Worm (Caenorhabditis elegans) whole organism, L4 larva: Measurements from ENCODE around the gene F10E7.6.

Source experiments
- Y75B8A.6 ChIP-seq: fragments of 200-800 bp; sonication (Bioruptor generic); IDR thresholded peaks from 2 replicates; pipeline ENCODE4 v1.3.6; 2022; ENCODE audit warnings: missing genetic modification reagents, missing genetic modification characterization, missing compliant biosample characterization
- jun-1 ChIP-seq: fragments of 150-350 bp; optimal IDR thresholded peaks from 2 replicates; lab custom pipeline; 2014; ENCODE audit warnings: missing biosample characterization, missing genetic modification reagents, missing genetic modification characterization
- mes-2 ChIP-seq: sonication (generic microtip); optimal IDR thresholded peaks from 2 replicates; lab custom pipeline; 2016; ENCODE audit warnings: missing genotype, mild to moderate bottlenecking, missing genetic modification characterization, missing compliant biosample characterization; ENCODE audit not compliant: poor library complexity, severe bottlenecking
- nhr-25 ChIP-seq: sonication (generic microtip); optimal IDR thresholded peaks from 2 replicates; lab custom pipeline; 2017; ENCODE audit warnings: missing genetic modification characterization, mild to moderate bottlenecking, missing compliant biosample characterization, antibody characterized with exemption, moderate library complexity, borderline replicate concordance; ENCODE audit not compliant: insufficient read depth
- nhr-77 ChIP-seq: fragments of 150-350 bp; optimal IDR thresholded peaks from 2 replicates; lab custom pipeline; 2014; ENCODE audit warnings: missing biosample characterization, missing genetic modification characterization
- unc-62 ChIP-seq, 3 experiments: fragments of 150-350 bp in 1 of 3; sonication (generic microtip); optimal IDR thresholded peaks in 2 of 3; peaks in 1 of 3; 1 replicate in 1 of 3; 2 replicates in 2 of 3; lab custom pipeline; 2014 to 2017; ENCODE audit warnings: missing biosample characterization in 3 of 3, missing genetic modification characterization in 3 of 3, missing genetic modification reagents in 3 of 3, missing genotype in 1 of 3

ce11 chrII:7065391-7065790, 47.5 kb upstream of the F10E7.6 start, which contains the start of gene nos-2:
- no peak for TF ChIP-seq mes-2 (tag; lab: Kevin White, UChicago)
- no peak for TF ChIP-seq jun-1 (tag; lab: Kevin White, UChicago)
- TF ChIP-seq unc-62 (GFP tag; optimal IDR thresholded peaks at IDR 0.05 in 1 of 2; lab: Kevin White, UChicago): no peak
- TF ChIP-seq unc-62 (tag; optimal IDR thresholded peaks at IDR 0.05; lab: Kevin White, UChicago): no peak
- TF ChIP-seq nhr-77: no peak
- no peak for TF ChIP-seq Y75B8A.6 (GFP tag; lab: Robert Waterston, UW)
- no peak for TF ChIP-seq nhr-25 (tag; lab: Kevin White, UChicago)
